Fruit fly (Drosophila melanogaster): ENCODE measurements around the gene mtSSB.

DNA sequence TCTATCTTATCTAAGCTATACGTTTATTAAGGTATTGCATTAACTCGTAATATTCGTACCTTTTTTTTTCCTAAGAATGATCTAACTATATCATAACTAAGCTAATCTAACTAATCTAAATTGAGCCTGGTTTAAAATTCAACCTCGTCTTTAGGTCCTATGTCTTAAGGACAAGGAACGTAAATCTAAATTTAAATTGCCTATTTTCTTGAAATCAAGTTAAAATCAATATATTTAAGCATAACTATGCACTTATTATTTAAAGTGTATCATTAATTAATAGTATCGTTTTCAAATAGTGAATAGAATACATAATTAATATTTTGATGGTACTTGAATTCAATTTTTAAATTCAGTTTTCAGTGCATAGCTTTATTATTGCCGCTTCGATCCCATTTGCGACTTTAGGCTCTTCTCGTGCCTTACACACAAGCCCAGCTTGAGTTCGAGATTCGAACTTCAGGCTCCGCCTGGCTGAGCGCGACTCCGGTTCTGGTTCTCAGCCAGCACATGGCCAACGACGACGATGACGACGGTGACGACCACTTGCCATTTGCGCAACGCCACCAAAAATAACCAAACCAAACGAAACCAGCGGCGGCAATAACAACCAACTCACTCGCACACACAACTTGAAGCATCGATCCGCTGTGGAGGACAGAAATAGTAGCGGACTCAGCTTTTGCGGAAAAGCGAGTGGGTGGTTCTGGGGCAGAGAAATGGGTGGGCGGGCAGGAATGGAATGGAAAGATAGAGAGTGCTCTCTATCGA, 5.9 kb upstream of the mtSSB start:
- no peak for TF ChIP-seq D1 (tag; optimal IDR thresholded peaks at IDR 0.05)
- peak; percentile 85 for TF ChIP-seq CG13204 (GFP tag; optimal IDR thresholded peaks at IDR 0.05)
- peak; percentile 74 for TF ChIP-seq CG8159 (tag; optimal IDR thresholded peaks at IDR 0.05)
- no peak for TF ChIP-seq CG10348 (GFP tag; IDR thresholded peaks at IDR 0.05)

Data from whole organism, pupa.